Worm (Caenorhabditis elegans): ENCODE data around the gene str-1.

The str-1 gene

ce11 chrIV:7173489-7173888 lies at the start of gene str-1:
str-1 (plus strand) TSS chrIV:7173789.
- TF ChIP-seq sox-4 (tag; optimal IDR thresholded peaks at IDR 0.05) = peak; percentile 39
- no peak for TF ChIP-seq aly-2 (tag; optimal IDR thresholded peaks at IDR 0.05)
- no peak for TF ChIP-seq lin-14 (GFP tag; optimal IDR thresholded peaks at IDR 0.05)
- TF ChIP-seq ceh-8 (GFP tag; optimal IDR thresholded peaks at IDR 0.05) = no peak
- TF ChIP-seq alr-1 (tag; optimal IDR thresholded peaks at IDR 0.05; ENCODE audit: borderline replicate concordance) = no peak
- no peak for TF ChIP-seq dsc-1 (tag; optimal IDR thresholded peaks at IDR 0.05)

- TF ChIP-seq lin-13 (GFP tag; optimal IDR thresholded peaks at IDR 0.05) (no peak), dpl-1 (GFP tag; optimal IDR thresholded peaks at IDR 0.05) (peak in 1 of 3 experiments; percentile 26), lsy-2 (tag; optimal IDR thresholded peaks at IDR 0.05) (peak; percentile 1 to 33), vab-15 (tag; optimal IDR thresholded peaks at IDR 0.05) (no peak), irx-1 (tag; optimal IDR thresholded peaks at IDR 0.05) (no peak), nhr-71 (tag; optimal IDR thresholded peaks at IDR 0.05) (peak; percentile 59), unc-130 (tag; optimal IDR thresholded peaks at IDR 0.05) (peak; percentile 39), lin-14 (GFP tag; optimal IDR thresholded peaks at IDR 0.05) (peak; percentile 60), hpl-2 (GFP tag; optimal IDR thresholded peaks at IDR 0.05) (no peak), snu-23 (GFP tag; optimal IDR thresholded peaks at IDR 0.05) (peak; percentile 57), snpc-4 (tag; optimal IDR thresholded peaks at IDR 0.05) (no peak), elt-3 (tag; optimal IDR thresholded peaks at IDR 0.05) (peak in 2 of 6 experiments; percentile 59 to 95), rnt-1 (tag; optimal IDR thresholded peaks at IDR 0.05) (peak; percentile 7), zag-1 (tag; optimal IDR thresholded peaks at IDR 0.05) (no peak), mep-1 (tag; optimal IDR thresholded peaks at IDR 0.05) (peak; percentile 39), nhr-20 (tag; optimal IDR thresholded peaks at IDR 0.05) (peak; percentile 60), lin-35 (GFP tag; optimal IDR thresholded peaks at IDR 0.05) (peak in 1 of 2 experiments; percentile 43), unc-86 (tag; optimal IDR thresholded peaks at IDR 0.05) (no peak), blmp-1 (tag; optimal IDR thresholded peaks at IDR 0.05) (peak; percentile 80), mdl-1 (tag; optimal IDR thresholded peaks at IDR 0.05) (peak in 1 of 2 experiments; percentile 32), nhr-28 (tag; optimal IDR thresholded peaks at IDR 0.05) (no peak), nhr-85 (tag) (peak; percentile 89), tbx-2 (tag; optimal IDR thresholded peaks at IDR 0.05) (peak; percentile 18)
These were observed 41.8 kb upstream of the str-1 start, which contains the start of gene grsp-3 for ce11 chrIV:7131780-7132179. grsp-3 (minus strand) TSS chrIV:7131928.

- TF ChIP-seq efl-1 (optimal IDR thresholded peaks at IDR 0.05) (peak; percentile 15 to 52), efl-1 (GFP tag; optimal IDR thresholded peaks at IDR 0.05 in 1 of 2) (peak; percentile 52 to 93), snu-23 (GFP tag; optimal IDR thresholded peaks at IDR 0.05) (peak; percentile 55), nhr-71 (tag; optimal IDR thresholded peaks at IDR 0.05) (peak; percentile 56), nhr-47 (tag; optimal IDR thresholded peaks at IDR 0.05) (peak; percentile 52), lin-35 (GFP tag; optimal IDR thresholded peaks at IDR 0.05) (peak; percentile 19 to 46), lin-14 (GFP tag; optimal IDR thresholded peaks at IDR 0.05) (peak; percentile 11), F16B12.6 (tag; optimal IDR thresholded peaks at IDR 0.05) (peak; percentile 85), grh-1 (GFP tag; IDR thresholded peaks at IDR 0.05) (no peak), swsn-7 (tag; optimal IDR thresholded peaks at IDR 0.05) (peak; percentile 31), lsy-2 (tag; optimal IDR thresholded peaks at IDR 0.05) (peak; percentile 41 to 55), dpl-1 (GFP tag; optimal IDR thresholded peaks at IDR 0.05) (peak in 2 of 3 experiments; percentile 48 to 58), nhr-20 (tag; optimal IDR thresholded peaks at IDR 0.05) (peak; percentile 38), zip-4 (GFP tag; optimal IDR thresholded peaks at IDR 0.05) (no peak), mab-9 (GFP tag; IDR thresholded peaks at IDR 0.05) (no peak), C04F5.9 (tag; optimal IDR thresholded peaks at IDR 0.05) (no peak), unc-130 (tag; optimal IDR thresholded peaks at IDR 0.05) (peak; percentile 52), lin-15B (tag; optimal IDR thresholded peaks at IDR 0.05) (peak; percentile 7), tbx-2 (tag; optimal IDR thresholded peaks at IDR 0.05) (peak; percentile 6)
These were observed 40.4 kb upstream of the str-1 start, which contains the start of gene cyn-12 for ce11 chrIV:7133140-7133539. cyn-12 (minus strand) TSS chrIV:7133217.

Data from whole organism, L1 larva.